In genomic region chr4:174526-174925, dm6 we compare ENCODE assay signal across 2 fruit fly cellular contexts.
TF ChIP-seq lines count a peak whose summit lies in the region.

No protein-coding gene starts in this region.

- TF ChIP-seq CTCF in whole organism, embryonic (GFP tag; optimal IDR thresholded peaks at IDR 0.05; lab: Kevin White, UChicago): no peak

TF ChIP-seq in whole organism, adult, 20 proteins besides CTCF, POLR2A, EP300 and RAD21:
- TF ChIP-seq pad (GFP tag; optimal IDR thresholded peaks at IDR 0.05; lab: Kevin White, UChicago) (no peak), kay (GFP tag; lab: Kevin White, UChicago; ENCODE audit: borderline replicate concordance) (peak; percentile 63)

TF ChIP-seq in whole organism, embryonic, 481 proteins besides CTCF, POLR2A, EP300 and RAD21:
- TF ChIP-seq CG2199 (GFP tag; IDR thresholded peaks at IDR 0.05; lab: Robert Waterston, UW) (peak; percentile 79; the same call in 2 of the 3 replicates), CG1647 (GFP tag; optimal IDR thresholded peaks at IDR 0.05; lab: Kevin White, UChicago) (no peak), Pdp1 (GFP tag; optimal IDR thresholded peaks at IDR 0.05; lab: Kevin White, UChicago) (peak in 1 of 2 experiments; percentile 45), CG17802 (tag; optimal IDR thresholded peaks at IDR 0.05; lab: Kevin White, UChicago) (peak; percentile 79), CG34422 (GFP tag; IDR thresholded peaks at IDR 0.05; lab: Robert Waterston, UW) (no peak), Poxn (GFP tag; IDR thresholded peaks at IDR 0.05; lab: Robert Waterston, UW) (no peak), sens (GFP tag; lab: Kevin White, UChicago) (peak; percentile 65)

Comparison
In these comparisons a context has a peak if more than half of its experiments do, and no peak if none do; other contexts are left out.
1. Of the 1 proteins assayed by ChIP-seq in both whole organism, embryonic and whole organism, adult: peak only in whole organism, embryonic: none; only in whole organism, adult: kay; in both: none; in neither: 0.